5 fruit fly cellular contexts compared by ENCODE assay signal in the genomic region with DNA sequence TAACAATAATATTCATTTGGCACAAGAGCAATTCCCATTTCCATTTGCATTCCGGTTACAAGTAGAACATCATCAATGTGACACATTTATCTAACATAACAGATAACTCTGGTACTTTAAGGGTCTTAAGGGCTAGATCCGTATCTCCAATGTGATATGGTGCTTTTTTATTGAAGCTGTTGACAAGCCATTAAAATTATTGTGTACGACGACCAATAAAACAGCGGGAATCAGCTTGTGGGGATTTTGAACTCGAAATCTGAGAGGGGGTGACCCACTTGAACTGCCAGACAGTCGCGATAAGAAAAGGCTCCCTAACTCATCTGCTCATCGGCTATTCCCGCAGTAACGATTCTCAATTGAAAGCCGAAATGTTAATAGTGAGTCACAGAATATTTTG.
TF ChIP-seq lines count a peak whose summit lies in the region.

No protein-coding gene starts in this region.

- no peak for TF ChIP-seq CTCF in whole organism, embryonic (GFP tag; optimal IDR thresholded peaks at IDR 0.05; lab: Kevin White, UChicago)

TF ChIP-seq in whole organism, adult, 20 proteins besides CTCF, POLR2A, EP300 and RAD21:
- no peak for TF ChIP-seq CG12768 (GFP tag; optimal IDR thresholded peaks at IDR 0.05; lab: Kevin White, UChicago)
- TF ChIP-seq CG33017 (tag; optimal IDR thresholded peaks at IDR 0.05; lab: Kevin White, UChicago): peak; percentile 34
- TF ChIP-seq cic (GFP tag; optimal IDR thresholded peaks at IDR 0.05; lab: Kevin White, UChicago): no peak
- TF ChIP-seq Crg-1 (GFP tag; optimal IDR thresholded peaks at IDR 0.05; lab: Kevin White, UChicago): no peak
- TF ChIP-seq CG11617 (GFP tag; optimal IDR thresholded peaks at IDR 0.05; lab: Kevin White, UChicago): no peak
- no peak for TF ChIP-seq bab1 (GFP tag; optimal IDR thresholded peaks at IDR 0.05; lab: Kevin White, UChicago)
- no peak for TF ChIP-seq Hr96 (GFP tag; optimal IDR thresholded peaks at IDR 0.05; lab: Kevin White, UChicago)
- TF ChIP-seq Mnt (GFP tag; optimal IDR thresholded peaks at IDR 0.05; lab: Kevin White, UChicago): no peak
- TF ChIP-seq CG1620 (GFP tag; optimal IDR thresholded peaks at IDR 0.05; lab: Kevin White, UChicago): no peak
- TF ChIP-seq CG5204 (GFP tag; optimal IDR thresholded peaks at IDR 0.05; lab: Kevin White, UChicago): peak; percentile 24
- no peak for TF ChIP-seq Clk (GFP tag; optimal IDR thresholded peaks at IDR 0.05; lab: Kevin White, UChicago)
- peak; percentile 18 for TF ChIP-seq CG7101 (tag; optimal IDR thresholded peaks at IDR 0.05; lab: Kevin White, UChicago)
- no peak for TF ChIP-seq kay (GFP tag; lab: Kevin White, UChicago; ENCODE audit: borderline replicate concordance)
- TF ChIP-seq CG7045 (GFP tag; optimal IDR thresholded peaks at IDR 0.05; lab: Kevin White, UChicago): no peak
TF ChIP-seq in whole organism, adult: peak in this region for 3.

TF ChIP-seq in whole organism, embryonic, 481 proteins besides CTCF, POLR2A, EP300 and RAD21 (continues in another document):
- TF ChIP-seq trem (tag; optimal IDR thresholded peaks at IDR 0.05; lab: Kevin White, UChicago): no peak
- no peak for TF ChIP-seq ssp (GFP tag; IDR thresholded peaks at IDR 0.05; lab: Robert Waterston, UW)
- no peak for TF ChIP-seq oc (tag; optimal IDR thresholded peaks at IDR 0.05; lab: Kevin White, UChicago)
- TF ChIP-seq CG8388 (GFP tag; optimal IDR thresholded peaks at IDR 0.05; lab: Kevin White, UChicago): no peak
- TF ChIP-seq CG7987 (GFP tag; optimal IDR thresholded peaks at IDR 0.05; lab: Kevin White, UChicago): no peak
- no peak for TF ChIP-seq CG7556 (GFP tag; optimal IDR thresholded peaks at IDR 0.05; lab: Kevin White, UChicago)
- TF ChIP-seq CG6683 (GFP tag; optimal IDR thresholded peaks at IDR 0.05; lab: Kevin White, UChicago): no peak
- TF ChIP-seq CG6254 (GFP tag; optimal IDR thresholded peaks at IDR 0.05; lab: Kevin White, UChicago): no peak
- no peak for TF ChIP-seq gfzf (GFP tag; optimal IDR thresholded peaks at IDR 0.05; lab: Kevin White, UChicago)
- no peak for TF ChIP-seq CG31441 (GFP tag; IDR thresholded peaks at IDR 0.05; lab: Robert Waterston, UW)
- peak in 1 of 2 experiments; percentile 60 for TF ChIP-seq eve (GFP tag; optimal IDR thresholded peaks at IDR 0.05; lab: Kevin White, UChicago)
- TF ChIP-seq odd (GFP tag; optimal IDR thresholded peaks at IDR 0.05; lab: Kevin White, UChicago): peak; percentile 32
- TF ChIP-seq CG1647 (GFP tag; optimal IDR thresholded peaks at IDR 0.05; lab: Kevin White, UChicago): no peak
- no peak for TF ChIP-seq CG11723 (GFP tag; optimal IDR thresholded peaks at IDR 0.05; lab: Kevin White, UChicago)
- TF ChIP-seq Usf (GFP tag; optimal IDR thresholded peaks at IDR 0.05; lab: Kevin White, UChicago): no peak
- no peak for TF ChIP-seq rib (GFP tag; IDR thresholded peaks at IDR 0.05; lab: Robert Waterston, UW)
- TF ChIP-seq CG17612 (GFP tag; IDR thresholded peaks at IDR 0.05; lab: Robert Waterston, UW): no peak
- TF ChIP-seq Sin3A (optimal IDR thresholded peaks at IDR 0.05; lab: Kevin White, UChicago): no peak
- no peak for TF ChIP-seq lilli (GFP tag; optimal IDR thresholded peaks at IDR 0.05; lab: Kevin White, UChicago)
- TF ChIP-seq pnt (GFP tag; optimal IDR thresholded peaks at IDR 0.05; lab: Kevin White, UChicago): no peak

TF ChIP-seq in whole organism, prepupa, 60 proteins besides CTCF, POLR2A, EP300 and RAD21:
- no peak for TF ChIP-seq net (GFP tag; optimal IDR thresholded peaks at IDR 0.05; lab: Kevin White, UChicago)
- no peak for TF ChIP-seq dac (GFP tag; optimal IDR thresholded peaks at IDR 0.05; lab: Kevin White, UChicago)
- no peak for TF ChIP-seq salr (GFP tag; optimal IDR thresholded peaks at IDR 0.05; lab: Kevin White, UChicago)
- peak; percentile 20 for TF ChIP-seq vri (GFP tag; optimal IDR thresholded peaks at IDR 0.05; lab: Kevin White, UChicago)
- TF ChIP-seq Eip93F (GFP tag; optimal IDR thresholded peaks at IDR 0.05; lab: Kevin White, UChicago): no peak
- TF ChIP-seq fkh (GFP tag; optimal IDR thresholded peaks at IDR 0.05; lab: Kevin White, UChicago): peak; percentile 47
- peak; percentile 99 for TF ChIP-seq svp (GFP tag; lab: Kevin White, UChicago)
- TF ChIP-seq CG34406 (GFP tag; optimal IDR thresholded peaks at IDR 0.05; lab: Kevin White, UChicago): no peak

TF ChIP-seq in whole organism, pupa, 21 proteins besides CTCF, POLR2A, EP300 and RAD21:
- TF ChIP-seq EcR (GFP tag; optimal IDR thresholded peaks at IDR 0.05; lab: Kevin White, UChicago): peak; percentile 37
- TF ChIP-seq Pif1A (GFP tag; optimal IDR thresholded peaks at IDR 0.05; lab: Kevin White, UChicago): no peak

TF ChIP-seq in whole organism, wandering third instar larva, 38 proteins besides CTCF, POLR2A, EP300 and RAD21:
- TF ChIP-seq Rel (GFP tag; optimal IDR thresholded peaks at IDR 0.05; lab: Kevin White, UChicago): no peak
- peak; percentile 75 for TF ChIP-seq Rel (tag; optimal IDR thresholded peaks at IDR 0.05; lab: Kevin White, UChicago)
- TF ChIP-seq dmrt93B (GFP tag; optimal IDR thresholded peaks at IDR 0.05; lab: Kevin White, UChicago): no peak
- peak; percentile 1 for TF ChIP-seq br (GFP tag; optimal IDR thresholded peaks at IDR 0.05; lab: Kevin White, UChicago)
TF ChIP-seq in whole organism, wandering third instar larva: peak in this region for 2.
